Worm (Caenorhabditis elegans) whole organism, late embryonic: ENCODE measurements around the gene ZK1010.10.

ENCODE experiments used
- C38D4.7 ChIP-seq: fragments of 200-800 bp; sonication (Bioruptor generic); optimal IDR thresholded peaks from 2 replicates; lab custom pipeline; 2018; ENCODE audit warnings: mild to moderate bottlenecking, missing genetic modification characterization, moderate library complexity, missing compliant biosample characterization
- F13H6.1 ChIP-seq: sonication (generic microtip); optimal IDR thresholded peaks from 2 replicates; lab custom pipeline; 2016; ENCODE audit warnings: missing genetic modification characterization, missing compliant biosample characterization
- K02D7.2 ChIP-seq: sonication (generic microtip); optimal IDR thresholded peaks from 2 replicates; lab custom pipeline; 2017; ENCODE audit warnings: mild to moderate bottlenecking, missing genetic modification characterization, missing compliant biosample characterization
- ama-1 ChIP-seq: fragments of 150-350 bp; optimal IDR thresholded peaks from 2 replicates; lab custom pipeline; 2014
- ceh-14 ChIP-seq: sonication (generic microtip); optimal IDR thresholded peaks from 2 replicates; lab custom pipeline; 2016; ENCODE audit warnings: missing genotype, missing genetic modification characterization, missing compliant biosample characterization
- ceh-18 ChIP-seq: sonication (generic microtip); optimal IDR thresholded peaks from 2 replicates; lab custom pipeline; 2016; ENCODE audit warnings: missing genetic modification characterization, missing compliant biosample characterization
- ceh-22 ChIP-seq: sonication (generic microtip); optimal IDR thresholded peaks from 2 replicates; lab custom pipeline; 2017; ENCODE audit warnings: missing biosample characterization, missing genetic modification characterization
- ceh-24 ChIP-seq: sonication (generic microtip); optimal IDR thresholded peaks from 2 replicates; lab custom pipeline; 2016; ENCODE audit warnings: mild to moderate bottlenecking, missing genetic modification characterization, missing compliant biosample characterization
- ceh-31 ChIP-seq: sonication (generic microtip); optimal IDR thresholded peaks from 2 replicates; lab custom pipeline; 2016; ENCODE audit warnings: missing genetic modification characterization, missing compliant biosample characterization
- ceh-45 ChIP-seq: fragments of 200-800 bp; sonication (Bioruptor generic); IDR thresholded peaks from 2 replicates; pipeline ENCODE4 v1.3.6; 2022; ENCODE audit warnings: missing genetic modification reagents, missing genetic modification characterization, missing compliant biosample characterization
- ceh-48 ChIP-seq: sonication (generic microtip); optimal IDR thresholded peaks from 2 replicates; lab custom pipeline; 2016; ENCODE audit warnings: missing genetic modification characterization, inconsistent platforms, missing compliant biosample characterization
- ceh-9 ChIP-seq: sonication (generic microtip); optimal IDR thresholded peaks from 2 replicates; lab custom pipeline; 2016; ENCODE audit warnings: mild to moderate bottlenecking, missing genetic modification characterization, inconsistent platforms, missing compliant biosample characterization
- elt-2 ChIP-seq: sonication (generic microtip); optimal IDR thresholded peaks from 2 replicates; lab custom pipeline; 2016; ENCODE audit warnings: missing genetic modification reagents, missing genetic modification characterization, missing compliant biosample characterization
- elt-4 ChIP-seq: sonication (generic microtip); optimal IDR thresholded peaks from 2 replicates; lab custom pipeline; 2016; ENCODE audit warnings: missing genetic modification characterization, missing compliant biosample characterization
- ets-4 ChIP-seq: sonication (generic microtip); optimal IDR thresholded peaks from 2 replicates; lab custom pipeline; 2016; ENCODE audit warnings: missing genetic modification characterization, missing compliant biosample characterization
- fkh-6 ChIP-seq: sonication (generic microtip); optimal IDR thresholded peaks from 2 replicates; lab custom pipeline; 2016; ENCODE audit warnings: missing genetic modification characterization, missing compliant biosample characterization
- hlh-30 ChIP-seq: sonication (generic microtip); optimal IDR thresholded peaks from 2 replicates; lab custom pipeline; 2017; ENCODE audit warnings: antibody characterized with exemption, missing genetic modification characterization, missing compliant biosample characterization; ENCODE audit not compliant: insufficient read depth
- hlh-6 ChIP-seq: sonication (generic microtip); optimal IDR thresholded peaks from 2 replicates; lab custom pipeline; 2016; ENCODE audit warnings: missing genotype, missing genetic modification characterization, missing compliant biosample characterization
- lin-11 ChIP-seq: fragments of 200-800 bp; sonication (Bioruptor generic); optimal IDR thresholded peaks from 2 replicates; lab custom pipeline; 2018; ENCODE audit warnings: mild to moderate bottlenecking, missing genetic modification characterization, missing compliant biosample characterization
- nhr-11 ChIP-seq: fragments of 150-350 bp; optimal IDR thresholded peaks from 2 replicates; lab custom pipeline; 2014; ENCODE audit warnings: missing biosample characterization, missing genetic modification characterization
- nhr-232 ChIP-seq: sonication (generic microtip); optimal IDR thresholded peaks from 2 replicates; lab custom pipeline; 2016; ENCODE audit warnings: missing genetic modification characterization, missing compliant biosample characterization
- odd-2 ChIP-seq: sonication (generic microtip); optimal IDR thresholded peaks from 2 replicates; lab custom pipeline; 2017; ENCODE audit warnings: antibody characterized with exemption, mild to moderate bottlenecking, missing genetic modification characterization, missing compliant biosample characterization
- rnt-1 ChIP-seq: sonication (generic microtip); optimal IDR thresholded peaks from 2 replicates; lab custom pipeline; 2016; ENCODE audit warnings: missing genetic modification characterization, missing compliant biosample characterization
- sdc-2 ChIP-seq: sonication (generic microtip); optimal IDR thresholded peaks from 2 replicates; lab custom pipeline; 2016; ENCODE audit warnings: missing genotype, missing genetic modification characterization, missing compliant biosample characterization
- sox-4 ChIP-seq: sonication (generic microtip); optimal IDR thresholded peaks from 2 replicates; lab custom pipeline; 2017; ENCODE audit warnings: mild to moderate bottlenecking, missing genetic modification characterization, inconsistent platforms, missing compliant biosample characterization
- tbx-2 ChIP-seq: sonication (generic microtip); optimal IDR thresholded peaks from 2 replicates; lab custom pipeline; 2016; ENCODE audit warnings: missing genetic modification characterization, missing compliant biosample characterization
- tbx-7 ChIP-seq: sonication (generic microtip); optimal IDR thresholded peaks from 2 replicates; lab custom pipeline; 2016; ENCODE audit warnings: missing genotype, missing genetic modification characterization, missing compliant biosample characterization
- ttx-3 ChIP-seq: sonication (generic microtip); optimal IDR thresholded peaks from 2 replicates; lab custom pipeline; 2016; ENCODE audit warnings: missing genetic modification reagents, missing genetic modification characterization, missing compliant biosample characterization
- unc-3 ChIP-seq, 2 experiments: fragments of 200-800 bp in 1 of 2; sonication (Bioruptor generic) in 1 of 2; sonication (generic microtip) in 1 of 2; conservative IDR thresholded peaks in 1 of 2; optimal IDR thresholded peaks in 1 of 2; 2 replicates each; pipeline versions ENCODE4 v1.3.6 to Lab custom; 2016 to 2022; ENCODE audit warnings: missing compliant biosample characterization in 2 of 2, missing genetic modification characterization in 2 of 2, missing genetic modification reagents in 1 of 2
- unc-42 ChIP-seq: sonication (generic microtip); optimal IDR thresholded peaks from 2 replicates; lab custom pipeline; 2016; ENCODE audit warnings: missing genotype, missing genetic modification characterization, missing compliant biosample characterization
- unc-86 ChIP-seq: sonication (generic microtip); optimal IDR thresholded peaks from 2 replicates; lab custom pipeline; 2016; ENCODE audit warnings: missing genetic modification characterization, missing compliant biosample characterization
- ztf-16 ChIP-seq: sonication (generic microtip); optimal IDR thresholded peaks from 2 replicates; lab custom pipeline; 2017; ENCODE audit warnings: missing genetic modification characterization, missing compliant biosample characterization

ZK1010.10 gene

DNA sequence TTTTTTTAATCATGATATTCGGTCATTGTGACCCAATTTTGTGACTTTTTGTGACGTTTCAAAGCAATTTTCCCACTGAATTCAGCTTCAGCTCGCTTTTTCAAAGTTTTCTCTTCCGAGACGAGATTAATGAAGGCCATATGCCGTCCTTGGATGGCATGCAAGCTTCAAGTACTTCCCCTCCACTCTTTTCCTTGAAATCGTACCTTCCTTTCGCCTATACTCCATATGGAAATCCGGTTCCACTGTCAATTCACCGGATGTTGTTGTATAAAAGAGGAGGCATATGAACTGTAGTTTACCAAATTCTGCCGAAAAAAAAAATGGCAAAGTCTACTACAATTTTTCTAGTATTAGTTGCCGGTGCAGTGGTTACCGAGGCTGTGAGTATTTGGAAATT, 21.4 kb upstream of the ZK1010.10 start, which contains the start of gene ZK1010.4:
TSS of gene ZK1010.4 (plus strand) at position 301 of the 400 bp plus-strand sequence.
- TF ChIP-seq lin-11 (no peak), unc-42 (tag; lab: Kevin White, UChicago) (no peak), nhr-11 (no peak), hlh-6 (tag; lab: Kevin White, UChicago) (no peak), C38D4.7 (GFP tag; lab: Kevin White, UChicago) (no peak), sox-4 (no peak), unc-86 (tag; lab: Kevin White, UChicago) (no peak), rnt-1 (tag; lab: Kevin White, UChicago) (no peak), tbx-2 (tag; lab: Kevin White, UChicago) (no peak), unc-3 (GFP tag; conservative IDR thresholded peaks at IDR 0.05; lab: Robert Waterston, UW) (no peak), unc-3 (tag; optimal IDR thresholded peaks at IDR 0.05; lab: Kevin White, UChicago) (no peak), hlh-30 (tag; lab: Kevin White, UChicago) (no peak)

DNA sequence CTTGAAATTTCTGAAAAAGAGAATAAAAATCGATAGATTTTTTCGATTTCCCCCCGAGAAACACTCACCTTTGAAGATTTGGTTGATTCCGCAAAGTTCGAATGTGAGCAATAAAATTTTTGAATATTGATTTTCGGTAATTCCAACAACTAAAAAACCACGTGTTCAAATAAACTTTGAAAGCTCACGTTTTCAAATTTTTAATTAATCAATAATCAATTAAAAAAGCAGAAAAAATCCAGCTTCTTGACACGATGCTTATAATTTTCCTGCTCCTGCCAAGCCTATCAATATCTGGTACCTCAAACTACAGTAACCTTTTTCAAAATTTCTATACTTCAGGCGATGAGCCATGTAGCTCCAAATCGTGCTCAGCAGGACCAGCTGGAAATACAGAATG, 14.8 kb upstream of the ZK1010.10 start, which contains the start of gene ZK1010.5:
TSS of gene ZK1010.5 (minus strand) at position 101 of the 400 bp plus-strand sequence.
- TF ChIP-seq fkh-6 (tag; lab: Kevin White, UChicago) (no peak), ceh-18 (tag; lab: Kevin White, UChicago) (no peak), odd-2 (tag; lab: Kevin White, UChicago) (no peak), elt-4 (tag; lab: Kevin White, UChicago) (no peak), K02D7.2 (tag; lab: Kevin White, UChicago) (no peak), ceh-14 (tag; lab: Kevin White, UChicago) (no peak), rnt-1 (tag; lab: Kevin White, UChicago) (no peak), ceh-24 (tag; lab: Kevin White, UChicago) (no peak), ceh-48 (tag; lab: Kevin White, UChicago) (no peak), hlh-30 (tag; lab: Kevin White, UChicago) (no peak)

DNA sequence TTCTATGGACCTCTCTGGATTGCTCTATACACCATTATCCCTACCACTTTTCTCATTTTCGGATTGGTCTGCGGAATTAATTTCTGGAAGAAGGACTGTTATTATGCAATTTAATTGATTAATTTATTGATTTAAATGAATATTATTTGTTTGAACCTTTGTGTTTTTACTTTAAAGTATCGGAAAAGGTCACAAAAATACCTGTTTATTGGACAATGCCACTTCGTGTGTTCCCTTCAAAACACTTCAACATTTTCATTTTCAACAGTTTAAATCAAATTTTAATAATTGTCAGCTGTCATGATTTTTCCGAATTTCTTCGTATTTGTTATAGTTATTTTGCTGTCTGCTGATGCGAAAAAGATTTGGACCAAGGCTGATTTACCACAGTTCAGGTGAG, 11.2 kb upstream of the ZK1010.10 start, which contains the start of gene ZK1010.12:
TSS of gene ZK1010.12 (plus strand) at position 301 of the 400 bp plus-strand sequence.
- TF ChIP-seq ceh-18 (tag; lab: Kevin White, UChicago) (no peak), nhr-11 (no peak), ceh-22 (tag; lab: Kevin White, UChicago) (no peak), elt-2 (tag; lab: Kevin White, UChicago) (no peak), ztf-16 (tag; lab: Kevin White, UChicago) (no peak), ceh-14 (tag; lab: Kevin White, UChicago) (no peak), ceh-31 (tag; lab: Kevin White, UChicago) (no peak), tbx-7 (tag; lab: Kevin White, UChicago) (no peak), nhr-232 (tag; lab: Kevin White, UChicago) (no peak), ceh-9 (tag; lab: Kevin White, UChicago) (no peak), ets-4 (tag; lab: Kevin White, UChicago) (no peak)

DNA sequence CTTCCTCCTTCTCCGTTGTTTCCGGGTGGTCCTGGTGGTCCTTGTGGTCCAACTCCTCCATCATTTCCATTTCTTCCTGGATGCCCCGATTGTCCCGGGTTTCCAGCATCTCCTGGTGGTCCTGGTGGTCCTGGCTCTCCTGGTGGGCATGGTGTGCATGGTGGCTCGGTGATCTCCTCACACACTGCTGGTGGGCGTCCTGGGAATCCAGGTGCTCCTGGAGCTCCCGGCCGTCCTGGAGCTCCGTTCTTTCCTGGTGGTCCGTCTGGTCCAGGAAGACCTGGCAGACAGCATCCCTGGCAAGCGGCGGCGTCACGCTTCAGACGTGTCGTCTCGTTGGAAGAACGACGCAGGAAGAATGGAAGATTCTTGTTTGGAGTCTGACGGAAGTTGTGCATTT, 9.1 kb upstream of the ZK1010.10 start:
- TF ChIP-seq sdc-2 (tag; lab: Kevin White, UChicago) (peak; percentile 29), elt-4 (tag; lab: Kevin White, UChicago) (peak; percentile 88), ama-1 (lab: Kevin White, UChicago) (no peak)

DNA sequence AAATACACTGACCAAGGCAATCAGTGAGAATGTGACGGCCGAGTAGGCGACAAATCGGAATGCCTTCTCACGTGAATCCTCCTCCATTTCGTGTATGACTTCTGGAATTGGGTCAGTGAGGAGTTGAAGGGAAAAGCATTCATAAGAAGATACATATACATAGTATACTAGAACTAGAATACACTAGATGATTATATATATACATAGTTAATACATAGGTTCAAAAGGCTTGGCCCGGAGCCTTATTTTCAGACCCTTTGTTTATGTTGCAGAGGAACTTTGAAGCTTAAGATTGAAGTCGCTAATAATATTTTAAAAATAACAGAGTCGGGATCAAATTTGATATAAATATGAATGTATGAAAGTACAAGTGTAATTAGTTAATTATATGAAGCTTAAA, 8.6 kb upstream of the ZK1010.10 start, which contains the start of gene col-97:
TSS of gene col-97 (minus strand) at position 101 of the 400 bp plus-strand sequence.
- no peak for TF ChIP-seq ttx-3 (tag; lab: Kevin White, UChicago)
- TF ChIP-seq ceh-45 (GFP tag; lab: Robert Waterston, UW) = no peak
- TF ChIP-seq ceh-22 (tag; lab: Kevin White, UChicago) = no peak
- TF ChIP-seq F13H6.1 (tag; lab: Kevin White, UChicago) = no peak
- TF ChIP-seq hlh-6 (tag; lab: Kevin White, UChicago) = no peak
